Worm (Caenorhabditis elegans) whole organism, L3 larva: ENCODE results near the gene T19H12.12.

Source experiments
- ZK546.5 ChIP-seq: sonication (generic microtip); optimal IDR thresholded peaks from 2 replicates; lab custom pipeline; 2017; ENCODE audit warnings: missing biosample characterization, missing genetic modification characterization
- elt-2 ChIP-seq: sonication (generic microtip); optimal IDR thresholded peaks from 2 replicates; lab custom pipeline; 2016; ENCODE audit warnings: missing genetic modification reagents, mild to moderate bottlenecking, missing genetic modification characterization, missing compliant biosample characterization
- eor-1 ChIP-seq, 2 experiments: fragments of 150-350 bp; optimal IDR thresholded peaks; 2 replicates each; lab custom pipeline; 2014 to 2018; ENCODE audit warnings: missing biosample characterization in 2 of 2, missing genetic modification characterization in 2 of 2
- fkh-10 ChIP-seq: sonication (generic microtip); optimal IDR thresholded peaks from 2 replicates; lab custom pipeline; 2017; ENCODE audit warnings: missing biosample characterization, missing genetic modification reagents, missing genetic modification characterization
- nhr-11 ChIP-seq: fragments of 150-350 bp; optimal IDR thresholded peaks from 2 replicates; lab custom pipeline; 2014; ENCODE audit warnings: missing biosample characterization, missing genetic modification characterization
- nhr-76 ChIP-seq: fragments of 150-350 bp; sonication (generic microtip); optimal IDR thresholded peaks from 5 replicates; lab custom pipeline; 2014; ENCODE audit warnings: missing biosample characterization, missing genetic modification characterization
- nhr-77 ChIP-seq: fragments of 150-350 bp; optimal IDR thresholded peaks from 2 replicates; lab custom pipeline; 2014; ENCODE audit warnings: missing biosample characterization, missing genetic modification characterization
- sea-2 ChIP-seq: fragments of 150-350 bp; sonication (generic microtip); optimal IDR thresholded peaks from 4 replicates; lab custom pipeline; 2014; ENCODE audit warnings: missing biosample characterization, missing genetic modification reagents, missing genetic modification characterization
- unc-62 ChIP-seq: fragments of 150-350 bp; sonication (generic microtip); optimal IDR thresholded peaks from 4 replicates; lab custom pipeline; 2014; ENCODE audit warnings: missing biosample characterization, missing genetic modification reagents, missing genetic modification characterization
- zag-1 ChIP-seq: fragments of 150-350 bp; optimal IDR thresholded peaks from 2 replicates; lab custom pipeline; 2014; ENCODE audit warnings: missing biosample characterization, missing genetic modification characterization

ce11 chrV:4924618-4925017 lies 40.0 kb downstream of the T19H12.12 start, which contains the start of gene srh-20:
- TF ChIP-seq unc-62 (GFP tag; lab: Kevin White, UChicago) = no peak
- no peak for TF ChIP-seq nhr-76 (tag; lab: Kevin White, UChicago)
- TF ChIP-seq nhr-77 (tag; lab: Kevin White, UChicago) = no peak
- TF ChIP-seq eor-1 (tag; optimal IDR thresholded peaks at IDR 0.05; lab: Kevin White, UChicago) = no peak
- no peak for TF ChIP-seq nhr-11
- TF ChIP-seq elt-2 (tag; lab: Kevin White, UChicago) = no peak
- TF ChIP-seq fkh-10 (GFP tag; lab: Kevin White, UChicago) = no peak
- TF ChIP-seq zag-1 (tag; lab: Kevin White, UChicago) = no peak
- TF ChIP-seq sea-2 = no peak
- TF ChIP-seq ZK546.5 = no peak
